Worm (Caenorhabditis elegans): ENCODE results near the gene spig-4.

- TF ChIP-seq B0310.2 (tag; optimal IDR thresholded peaks at IDR 0.05): no peak
- TF ChIP-seq tra-4 (tag; optimal IDR thresholded peaks at IDR 0.05): no peak
- no peak for TF ChIP-seq aly-1 (tag; optimal IDR thresholded peaks at IDR 0.05)
- no peak for TF ChIP-seq hnd-1 (tag; optimal IDR thresholded peaks at IDR 0.05)
- TF ChIP-seq hmbx-1 (tag; optimal IDR thresholded peaks at IDR 0.05): no peak
- TF ChIP-seq sea-1 (GFP tag; conservative IDR thresholded peaks at IDR 0.05): no peak
- no peak for TF ChIP-seq ama-1 (optimal IDR thresholded peaks at IDR 0.05)
- no peak for TF ChIP-seq tbx-37 (GFP tag; conservative IDR thresholded peaks at IDR 0.05)
- TF ChIP-seq ets-7 (tag; optimal IDR thresholded peaks at IDR 0.05): no peak
- TF ChIP-seq F13C5.2 (tag; optimal IDR thresholded peaks at IDR 0.05): no peak
- no peak for TF ChIP-seq scrt-1 (GFP tag; IDR thresholded peaks at IDR 0.05)
- no peak for TF ChIP-seq tbx-11 (GFP tag; IDR thresholded peaks at IDR 0.05)
- no peak for TF ChIP-seq ceh-36 (tag; optimal IDR thresholded peaks at IDR 0.05)
Measured at ce11 chrV:14317621-14318020, 10.9 kb upstream of the spig-4 start.

Data from whole organism, early embryonic.